Fruit fly (Drosophila melanogaster): ENCODE measurements around the gene CG3345.
A peak's percentile ranks its signal among the peaks of the same experiment; 100 is the strongest.

Gene CG3345

dm6 chr2L:285596-286023 lies 16.7 kb downstream of the CG3345 start (continued):
- TF ChIP-seq CG2712 (tag; optimal IDR thresholded peaks at IDR 0.05) = peak; percentile 45
- peak; percentile 0 for TF ChIP-seq Max (GFP tag; optimal IDR thresholded peaks at IDR 0.05)
- TF ChIP-seq Lpt (GFP tag; optimal IDR thresholded peaks at IDR 0.05) = no peak
- no peak for TF ChIP-seq usp (GFP tag; optimal IDR thresholded peaks at IDR 0.05)
- TF ChIP-seq sr (GFP tag; IDR thresholded peaks at IDR 0.05) = peak; percentile 31; the same call in 1 of the 3 replicates
- peak; percentile 53 for TF ChIP-seq CG17912 (GFP tag; optimal IDR thresholded peaks at IDR 0.05)
- TF ChIP-seq Ssrp (tag; optimal IDR thresholded peaks at IDR 0.05) = no peak
- TF ChIP-seq ara (GFP tag; IDR thresholded peaks at IDR 0.05) = no peak
- TF ChIP-seq MBD-R2 (GFP tag; IDR thresholded peaks at IDR 0.05) = peak; percentile 77; the same call in 1 of the 2 replicates
- TF ChIP-seq MESR4 (GFP tag; optimal IDR thresholded peaks at IDR 0.05) = peak; percentile 88
- TF ChIP-seq slou (GFP tag; optimal IDR thresholded peaks at IDR 0.05) = no peak
- TF ChIP-seq crol (GFP tag; IDR thresholded peaks at IDR 0.05) = peak; percentile 52; the same call in 1 of the 2 replicates
- TF ChIP-seq br (optimal IDR thresholded peaks at IDR 0.05) = no peak
- no peak for TF ChIP-seq CG16813 (GFP tag; IDR thresholded peaks at IDR 0.05; ENCODE audit: partially characterized antibody)
- TF ChIP-seq CG30403 (GFP tag; optimal IDR thresholded peaks at IDR 0.05) = peak; percentile 59
- no peak for TF ChIP-seq esg (GFP tag; conservative IDR thresholded peaks at IDR 0.05)
- no peak for TF ChIP-seq Rx (GFP tag; IDR thresholded peaks at IDR 0.05)
- TF ChIP-seq Dbx (GFP tag; IDR thresholded peaks at IDR 0.05) = peak; percentile 64; the same call in 2 of the 3 replicates
- TF ChIP-seq CG15073 (GFP tag; optimal IDR thresholded peaks at IDR 0.05) = no peak
- peak; percentile 13 for TF ChIP-seq jumu (GFP tag; optimal IDR thresholded peaks at IDR 0.05)
- peak; percentile 36 for TF ChIP-seq bab2 (GFP tag; optimal IDR thresholded peaks at IDR 0.05)
- TF ChIP-seq CG8765 (GFP tag; IDR thresholded peaks at IDR 0.05) = no peak
- no peak for TF ChIP-seq CG11696 (GFP tag; IDR thresholded peaks at IDR 0.05)
- TF ChIP-seq CG2116 (GFP tag; optimal IDR thresholded peaks at IDR 0.05) = peak; percentile 71
- TF ChIP-seq seq (GFP tag; IDR thresholded peaks at IDR 0.05) = peak; percentile 62; the same call in 1 of the 2 replicates
- no peak for TF ChIP-seq TFAM (GFP tag; optimal IDR thresholded peaks at IDR 0.05)
- TF ChIP-seq CG17568 (GFP tag; optimal IDR thresholded peaks at IDR 0.05) = peak; percentile 16
- TF ChIP-seq CG8290 (GFP tag; optimal IDR thresholded peaks at IDR 0.05) = peak; percentile 59
- peak; percentile 8 to 88 for TF ChIP-seq CG8290 (tag; optimal IDR thresholded peaks at IDR 0.05)
- TF ChIP-seq Mes4 (GFP tag; optimal IDR thresholded peaks at IDR 0.05) = no peak
- TF ChIP-seq gcm (GFP tag; optimal IDR thresholded peaks at IDR 0.05) = peak; percentile 56
- TF ChIP-seq CrebB (tag; optimal IDR thresholded peaks at IDR 0.05) = peak; percentile 53
- TF ChIP-seq pan (optimal IDR thresholded peaks at IDR 0.05) = no peak
- no peak for TF ChIP-seq pan (GFP tag; optimal IDR thresholded peaks at IDR 0.05 in 1 of 2, IDR thresholded peaks at IDR 0.05 in 1 of 2)
- TF ChIP-seq CG17829 (tag; optimal IDR thresholded peaks at IDR 0.05) = peak; percentile 63
- peak; percentile 26 for TF ChIP-seq B-H2 (GFP tag; optimal IDR thresholded peaks at IDR 0.05)
- TF ChIP-seq HmgD (GFP tag; optimal IDR thresholded peaks at IDR 0.05) = no peak
- no peak for TF ChIP-seq crc (GFP tag; optimal IDR thresholded peaks at IDR 0.05)

dm6 chr2L:286421-286820 lies 17.5 kb downstream of the CG3345 start:
- TF ChIP-seq CG30020 (tag; optimal IDR thresholded peaks at IDR 0.05) (no peak), az2 (GFP tag; optimal IDR thresholded peaks at IDR 0.05) (peak; percentile 62), CG18619 (GFP tag; optimal IDR thresholded peaks at IDR 0.05) (peak; percentile 55), NfI (GFP tag; optimal IDR thresholded peaks at IDR 0.05) (peak; percentile 65), CG11696 (GFP tag; IDR thresholded peaks at IDR 0.05) (no peak), CG9215 (GFP tag; IDR thresholded peaks at IDR 0.05) (0 out of 2 replicates have a peak, but pooled peaks have one; percentile 36), CG1792 (GFP tag; optimal IDR thresholded peaks at IDR 0.05) (no peak), pan (optimal IDR thresholded peaks at IDR 0.05) (no peak), pan (GFP tag; optimal IDR thresholded peaks at IDR 0.05 in 1 of 2, IDR thresholded peaks at IDR 0.05 in 1 of 2) (peak in 1 of 2 experiments; percentile 80), CG10462 (GFP tag; optimal IDR thresholded peaks at IDR 0.05) (no peak), CG30403 (GFP tag; optimal IDR thresholded peaks at IDR 0.05) (peak; percentile 64), CG9797 (GFP tag; optimal IDR thresholded peaks at IDR 0.05) (no peak), cwo (GFP tag; optimal IDR thresholded peaks at IDR 0.05) (peak; percentile 77), CG18764 (GFP tag; optimal IDR thresholded peaks at IDR 0.05) (peak; percentile 29), vvl (GFP tag; IDR thresholded peaks at IDR 0.05) (peak; percentile 84), nerfin-2 (GFP tag; IDR thresholded peaks at IDR 0.05; ENCODE audit: partially characterized antibody) (no peak), lola (GFP tag; optimal IDR thresholded peaks at IDR 0.05) (no peak), wek (GFP tag; optimal IDR thresholded peaks at IDR 0.05) (no peak), H15 (GFP tag; IDR thresholded peaks at IDR 0.05) (peak; percentile 62; the same call in 2 of the 3 replicates)
